Worm (Caenorhabditis elegans): Measurements from ENCODE around the gene C27A7.6.
"Not testable (repeated sequence)": the region's sequence is repeated elsewhere in the genome, so short reads cannot be mapped to it uniquely, and the experiment has no call there.

C27A7.6 gene

ce11 chrV:12131157-12131556, 569 bp upstream of the C27A7.6 start, which contains the start of gene enpp-1:
Gene enpp-1 (plus strand): TSS chrV:12131457.
- not testable (repeated sequence) for TF ChIP-seq hnd-1 (tag; optimal IDR thresholded peaks at IDR 0.05); tbx-11 (GFP tag; IDR thresholded peaks at IDR 0.05); sea-1 (GFP tag; conservative IDR thresholded peaks at IDR 0.05)

DNA sequence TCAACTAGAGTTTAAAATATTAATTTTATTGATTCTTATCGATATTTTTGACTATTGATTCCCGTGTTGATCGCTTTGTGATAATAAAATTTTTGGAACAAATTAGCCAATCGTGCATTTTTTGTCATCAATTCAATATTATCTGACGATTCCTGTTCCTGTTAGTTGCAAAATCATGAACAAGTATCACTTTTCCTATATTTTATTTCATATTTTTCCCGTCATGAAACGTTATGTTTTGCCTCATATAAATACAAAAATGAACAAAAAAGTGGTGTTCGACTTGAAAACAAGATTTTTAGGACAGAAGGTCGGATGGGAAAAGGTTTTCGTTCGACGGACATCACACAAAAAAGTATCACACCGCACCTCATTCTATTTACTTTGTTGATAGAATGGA, 9.3 kb downstream of the C27A7.6 start, which contains the start of gene C13C4.6:
C13C4.6 (plus strand) TSS at position 301 of the 400 bp plus-strand sequence.
- no peak for TF ChIP-seq tra-4 (tag; optimal IDR thresholded peaks at IDR 0.05)
- TF ChIP-seq scrt-1 (GFP tag; IDR thresholded peaks at IDR 0.05): no peak
- no peak for TF ChIP-seq ama-1 (optimal IDR thresholded peaks at IDR 0.05)
- no peak for TF ChIP-seq sea-1 (GFP tag; conservative IDR thresholded peaks at IDR 0.05)
- no peak for TF ChIP-seq pes-1 (GFP tag; IDR thresholded peaks at IDR 0.05)
- TF ChIP-seq flt-1 (GFP tag; IDR thresholded peaks at IDR 0.05): no peak
- TF ChIP-seq tbx-11 (GFP tag; IDR thresholded peaks at IDR 0.05): no peak
- no peak for TF ChIP-seq F13C5.2 (tag; optimal IDR thresholded peaks at IDR 0.05)
- no peak for TF ChIP-seq ceh-13 (GFP tag; optimal IDR thresholded peaks at IDR 0.05)
- TF ChIP-seq ets-7 (tag; optimal IDR thresholded peaks at IDR 0.05): no peak
- no peak for TF ChIP-seq B0310.2 (tag; optimal IDR thresholded peaks at IDR 0.05)
- TF ChIP-seq tbx-37 (GFP tag; conservative IDR thresholded peaks at IDR 0.05): no peak
- TF ChIP-seq hnd-1 (tag; optimal IDR thresholded peaks at IDR 0.05): no peak
- TF ChIP-seq hmg-4 (GFP tag; optimal IDR thresholded peaks at IDR 0.05): no peak
- TF ChIP-seq aly-1 (tag; optimal IDR thresholded peaks at IDR 0.05): no peak
- TF ChIP-seq ceh-36 (tag; optimal IDR thresholded peaks at IDR 0.05): no peak
- TF ChIP-seq hmbx-1 (tag; optimal IDR thresholded peaks at IDR 0.05): no peak

DNA sequence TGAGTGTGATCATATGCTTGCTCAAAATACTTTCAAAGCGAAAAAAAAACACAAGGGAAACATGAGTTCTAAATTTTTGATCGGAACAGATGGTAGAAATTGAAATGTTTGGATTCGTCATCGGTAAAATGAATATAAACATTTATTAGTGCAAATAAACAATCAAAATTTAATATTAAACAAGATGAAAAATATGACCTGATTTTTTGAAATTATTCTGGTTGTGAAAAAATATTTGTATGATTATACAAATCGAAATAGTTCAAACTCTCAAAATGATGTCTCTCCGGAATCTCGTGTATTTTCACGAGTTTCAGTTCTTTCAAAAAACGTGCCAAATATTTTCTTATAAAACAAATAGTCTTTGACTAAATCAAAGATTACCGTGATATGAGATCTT, 10.2 kb downstream of the C27A7.6 start, which contains the start of gene C13C4.7:
C13C4.7 (minus strand) TSS at position 101 of the 400 bp plus-strand sequence.
- TF ChIP-seq pes-1 (GFP tag; IDR thresholded peaks at IDR 0.05): no peak
- TF ChIP-seq ceh-36 (tag; optimal IDR thresholded peaks at IDR 0.05): no peak
- TF ChIP-seq flt-1 (GFP tag; IDR thresholded peaks at IDR 0.05): no peak
- no peak for TF ChIP-seq sea-1 (GFP tag; conservative IDR thresholded peaks at IDR 0.05)
- TF ChIP-seq F13C5.2 (tag; optimal IDR thresholded peaks at IDR 0.05): no peak

DNA sequence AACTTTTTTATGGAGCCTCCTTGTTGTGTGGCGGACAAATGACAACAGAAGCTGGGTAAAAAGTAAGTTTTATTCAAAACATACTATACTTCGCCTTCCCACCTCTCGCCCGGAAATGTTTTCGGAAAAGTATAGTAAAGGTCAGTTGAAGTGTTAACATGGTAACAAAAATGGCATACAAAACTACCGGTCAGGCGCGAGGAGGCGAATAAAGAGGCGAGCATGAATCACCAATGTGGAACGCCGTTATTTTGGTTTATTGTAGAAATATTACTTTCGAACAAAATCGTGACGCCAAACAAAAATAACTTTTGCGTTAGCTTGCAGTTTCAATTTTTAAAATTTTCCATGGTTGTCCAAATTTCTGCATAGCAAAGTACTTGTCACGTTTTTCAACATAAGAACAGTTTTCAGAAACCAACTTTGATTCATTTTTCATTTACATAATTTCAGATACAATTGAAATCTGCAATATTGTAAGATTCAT, 13.0 kb downstream of the C27A7.6 start, which contains the start of gene C13C4.8:
C13C4.8 (plus strand) TSS at position 437 of the 487 bp plus-strand sequence.
- TF ChIP-seq hnd-1 (tag; optimal IDR thresholded peaks at IDR 0.05) (no peak), pes-1 (GFP tag; IDR thresholded peaks at IDR 0.05) (no peak), flt-1 (GFP tag; IDR thresholded peaks at IDR 0.05) (no peak), tbx-11 (GFP tag; IDR thresholded peaks at IDR 0.05) (no peak), ceh-36 (tag; optimal IDR thresholded peaks at IDR 0.05) (no peak), tbx-37 (GFP tag; conservative IDR thresholded peaks at IDR 0.05) (no peak), hmg-4 (GFP tag; optimal IDR thresholded peaks at IDR 0.05) (no peak), ets-7 (tag; optimal IDR thresholded peaks at IDR 0.05) (no peak), scrt-1 (GFP tag; IDR thresholded peaks at IDR 0.05) (no peak), F13C5.2 (tag; optimal IDR thresholded peaks at IDR 0.05) (no peak)

ce11 chrV:12115150-12115549, 15.4 kb downstream of the C27A7.6 start:
- no peak for TF ChIP-seq hnd-1 (tag; optimal IDR thresholded peaks at IDR 0.05)
- no peak for TF ChIP-seq ceh-13 (GFP tag; optimal IDR thresholded peaks at IDR 0.05)
- no peak for TF ChIP-seq scrt-1 (GFP tag; IDR thresholded peaks at IDR 0.05)
- no peak for TF ChIP-seq tbx-11 (GFP tag; IDR thresholded peaks at IDR 0.05)
- no peak for TF ChIP-seq aly-1 (tag; optimal IDR thresholded peaks at IDR 0.05)
- no peak for TF ChIP-seq ama-1 (optimal IDR thresholded peaks at IDR 0.05)
- no peak for TF ChIP-seq pes-1 (GFP tag; IDR thresholded peaks at IDR 0.05)
- TF ChIP-seq hmbx-1 (tag; optimal IDR thresholded peaks at IDR 0.05): no peak
- no peak for TF ChIP-seq tbx-37 (GFP tag; conservative IDR thresholded peaks at IDR 0.05)
- TF ChIP-seq B0310.2 (tag; optimal IDR thresholded peaks at IDR 0.05): no peak
- no peak for TF ChIP-seq sea-1 (GFP tag; conservative IDR thresholded peaks at IDR 0.05)
- TF ChIP-seq tra-4 (tag; optimal IDR thresholded peaks at IDR 0.05): no peak
- TF ChIP-seq F13C5.2 (tag; optimal IDR thresholded peaks at IDR 0.05): no peak
- no peak for TF ChIP-seq ceh-36 (tag; optimal IDR thresholded peaks at IDR 0.05)
- no peak for TF ChIP-seq flt-1 (GFP tag; IDR thresholded peaks at IDR 0.05)
- no peak for TF ChIP-seq ets-7 (tag; optimal IDR thresholded peaks at IDR 0.05)

ce11 chrV:12114693-12115092, 15.9 kb downstream of the C27A7.6 start, which contains the start of gene spin-1:
Gene spin-1 (plus strand): TSS chrV:12114993.
- TF ChIP-seq tbx-11 (GFP tag; IDR thresholded peaks at IDR 0.05): no peak
- TF ChIP-seq scrt-1 (GFP tag; IDR thresholded peaks at IDR 0.05): no peak
- no peak for TF ChIP-seq ets-7 (tag; optimal IDR thresholded peaks at IDR 0.05)
- TF ChIP-seq pes-1 (GFP tag; IDR thresholded peaks at IDR 0.05): no peak
- TF ChIP-seq hmbx-1 (tag; optimal IDR thresholded peaks at IDR 0.05): no peak
- TF ChIP-seq F13C5.2 (tag; optimal IDR thresholded peaks at IDR 0.05): no peak
- TF ChIP-seq aly-1 (tag; optimal IDR thresholded peaks at IDR 0.05): no peak
- TF ChIP-seq ceh-36 (tag; optimal IDR thresholded peaks at IDR 0.05): no peak
- TF ChIP-seq hmg-4 (GFP tag; optimal IDR thresholded peaks at IDR 0.05): no peak
- no peak for TF ChIP-seq sea-1 (GFP tag; conservative IDR thresholded peaks at IDR 0.05)
- no peak for TF ChIP-seq ceh-13 (GFP tag; optimal IDR thresholded peaks at IDR 0.05)
- TF ChIP-seq ama-1 (optimal IDR thresholded peaks at IDR 0.05): no peak

DNA sequence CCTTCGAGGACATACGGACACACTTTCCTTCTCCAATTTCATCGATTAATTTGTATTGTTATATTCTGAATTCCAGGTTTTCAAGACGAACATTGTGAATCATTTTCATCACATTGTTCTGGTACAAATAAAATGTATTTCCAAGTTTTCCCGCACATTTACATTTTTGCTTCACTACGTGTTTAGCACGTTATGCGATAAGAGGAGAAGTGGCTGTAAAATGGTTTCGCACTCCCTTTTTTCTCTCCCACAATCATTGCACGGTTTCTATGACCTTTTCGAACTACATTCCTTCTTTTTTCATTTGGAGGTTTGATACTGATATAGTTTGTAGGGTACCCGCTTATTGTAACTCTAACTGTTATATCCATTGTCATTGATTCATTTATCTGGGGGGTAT, 16.9 kb downstream of the C27A7.6 start:
- TF ChIP-seq ama-1 (optimal IDR thresholded peaks at IDR 0.05) (no peak), scrt-1 (GFP tag; IDR thresholded peaks at IDR 0.05) (no peak), B0310.2 (tag; optimal IDR thresholded peaks at IDR 0.05) (no peak), flt-1 (GFP tag; IDR thresholded peaks at IDR 0.05) (no peak), aly-1 (tag; optimal IDR thresholded peaks at IDR 0.05) (no peak), hnd-1 (tag; optimal IDR thresholded peaks at IDR 0.05) (no peak), tra-4 (tag; optimal IDR thresholded peaks at IDR 0.05) (no peak), sea-1 (GFP tag; conservative IDR thresholded peaks at IDR 0.05) (no peak), ets-7 (tag; optimal IDR thresholded peaks at IDR 0.05) (no peak)

ce11 chrV:12111452-12111851, 19.1 kb downstream of the C27A7.6 start, which contains the start of gene lhpp-1:
Gene lhpp-1 (minus strand): TSS chrV:12111805.
- TF ChIP-seq hmg-4 (GFP tag; optimal IDR thresholded peaks at IDR 0.05) (no peak), tbx-37 (GFP tag; conservative IDR thresholded peaks at IDR 0.05) (no peak), F13C5.2 (tag; optimal IDR thresholded peaks at IDR 0.05) (no peak), pes-1 (GFP tag; IDR thresholded peaks at IDR 0.05) (no peak), hnd-1 (tag; optimal IDR thresholded peaks at IDR 0.05) (no peak), ceh-13 (GFP tag; optimal IDR thresholded peaks at IDR 0.05) (no peak), aly-1 (tag; optimal IDR thresholded peaks at IDR 0.05) (no peak), hmbx-1 (tag; optimal IDR thresholded peaks at IDR 0.05) (no peak)
